Worm (Caenorhabditis elegans) whole organism, L4 larva: ENCODE results near the gene ZK666.11.

Experiments used
- R02D3.7 ChIP-seq: fragments of 150-350 bp; sonication (generic microtip); optimal IDR thresholded peaks from 3 replicates; lab custom pipeline; 2014; ENCODE audit warnings: missing biosample characterization, missing genetic modification characterization
- T26A8.4 ChIP-seq: fragments of 200-800 bp; sonication (Bioruptor generic); IDR thresholded peaks from 2 replicates; pipeline ENCODE4 v1.3.6; 2022; ENCODE audit warnings: missing genetic modification characterization, missing compliant biosample characterization
- Y5F2A.4 ChIP-seq: fragments of 200-800 bp; sonication (Bioruptor generic); optimal IDR thresholded peaks from 2 replicates; lab custom pipeline; 2018; ENCODE audit warnings: mild to moderate bottlenecking, missing genetic modification characterization, missing compliant biosample characterization
- Y75B8A.6 ChIP-seq: fragments of 200-800 bp; sonication (Bioruptor generic); IDR thresholded peaks from 2 replicates; pipeline ENCODE4 v1.3.6; 2022; ENCODE audit warnings: missing genetic modification reagents, missing genetic modification characterization, missing compliant biosample characterization
- aha-1 ChIP-seq: fragments of 150-350 bp; peaks from one replicate; lab custom pipeline; 2014; ENCODE audit warnings: missing biosample characterization, missing genetic modification characterization
- arid-1 ChIP-seq: fragments of 200-800 bp; sonication (Bioruptor generic); conservative IDR thresholded peaks from 2 replicates; pipeline ENCODE4 v1.3.6; 2022; ENCODE audit warnings: missing genetic modification reagents, missing genetic modification characterization, missing compliant biosample characterization
- ceh-32 ChIP-seq: sonication (generic microtip); optimal IDR thresholded peaks from 2 replicates; lab custom pipeline; 2016; ENCODE audit warnings: mild to moderate bottlenecking, missing genetic modification characterization, missing compliant biosample characterization; ENCODE audit not compliant: poor library complexity
- ceh-44 ChIP-seq: fragments of 200-800 bp; sonication (Bioruptor generic); IDR thresholded peaks from 2 replicates; pipeline ENCODE4 v1.3.6; 2022; ENCODE audit warnings: missing genetic modification reagents, missing genetic modification characterization, missing compliant biosample characterization
- ceh-62 ChIP-seq: sonication (generic microtip); optimal IDR thresholded peaks from 2 replicates; lab custom pipeline; 2017; ENCODE audit warnings: missing biosample characterization, missing genetic modification characterization
- ceh-82 ChIP-seq: sonication (generic microtip); optimal IDR thresholded peaks from 2 replicates; lab custom pipeline; 2017; ENCODE audit warnings: missing biosample characterization, missing genetic modification characterization
- ces-1 ChIP-seq: fragments of 150-350 bp; sonication (generic microtip); optimal IDR thresholded peaks from 4 replicates; lab custom pipeline; 2014; ENCODE audit warnings: missing biosample characterization, missing genetic modification reagents, missing genetic modification characterization
- daf-16 ChIP-seq, 3 experiments: sonication (generic microtip); optimal IDR thresholded peaks; 2 replicates each; lab custom pipeline; 2016 to 2017; ENCODE audit warnings: missing genetic modification characterization in 3 of 3, missing genetic modification reagents in 3 of 3, mild to moderate bottlenecking in 2 of 3, missing compliant biosample characterization in 2 of 3, missing biosample characterization in 1 of 3, moderate library complexity in 1 of 3
- dmd-6 ChIP-seq: fragments of 200-800 bp; sonication (Bioruptor generic); IDR thresholded peaks from 2 replicates; pipeline ENCODE4 v1.3.6; 2022; ENCODE audit warnings: missing genetic modification reagents, missing genetic modification characterization, missing compliant biosample characterization
- dmd-9 ChIP-seq: fragments of 200-800 bp; sonication (Bioruptor generic); IDR thresholded peaks from 2 replicates; pipeline ENCODE4 v1.3.6; 2022; ENCODE audit warnings: missing genetic modification reagents, missing genetic modification characterization, missing compliant biosample characterization
- egl-27 ChIP-seq: sonication (generic microtip); optimal IDR thresholded peaks from 3 replicates; lab custom pipeline; 2017; ENCODE audit warnings: missing biosample characterization, missing genetic modification reagents, missing genetic modification characterization
- fkh-10 ChIP-seq: fragments of 150-350 bp; optimal IDR thresholded peaks from 2 replicates; lab custom pipeline; 2014; ENCODE audit warnings: missing biosample characterization, missing genetic modification reagents, missing genetic modification characterization
- hif-1 ChIP-seq, 2 experiments: sonication (generic microtip); optimal IDR thresholded peaks; 2 replicates each; lab custom pipeline; 2016 to 2017; ENCODE audit warnings: missing compliant biosample characterization in 2 of 2, missing genetic modification characterization in 2 of 2, missing genetic modification reagents in 2 of 2, missing genotype in 2 of 2, mild to moderate bottlenecking in 1 of 2
- hmg-1.1 ChIP-seq: fragments of 200-800 bp; sonication (Bioruptor generic); IDR thresholded peaks from 2 replicates; pipeline ENCODE4 v1.3.6; 2022; ENCODE audit warnings: missing genetic modification reagents, missing genetic modification characterization, missing compliant biosample characterization
- lin-13 ChIP-seq: fragments of 150-350 bp; optimal IDR thresholded peaks from 2 replicates; lab custom pipeline; 2014; ENCODE audit warnings: missing biosample characterization, missing genetic modification reagents, missing genetic modification characterization
- madf-9 ChIP-seq: fragments of 200-800 bp; sonication (Bioruptor generic); conservative IDR thresholded peaks from 2 replicates; pipeline ENCODE4 v1.3.6; 2022; ENCODE audit warnings: missing genetic modification reagents, missing genetic modification characterization, missing compliant biosample characterization
- mxl-2 ChIP-seq: fragments of 200-800 bp; sonication (Bioruptor generic); conservative IDR thresholded peaks from 2 replicates; pipeline ENCODE4 v1.3.6; 2022; ENCODE audit warnings: missing genetic modification reagents, missing genetic modification characterization, missing compliant biosample characterization
- nhr-10 ChIP-seq: fragments of 150-350 bp; optimal IDR thresholded peaks from 2 replicates; lab custom pipeline; 2014; ENCODE audit warnings: missing biosample characterization, missing genetic modification characterization
- nhr-11 ChIP-seq: fragments of 150-350 bp; optimal IDR thresholded peaks from 2 replicates; lab custom pipeline; 2014; ENCODE audit warnings: missing biosample characterization, missing genetic modification characterization
- nhr-111 ChIP-seq: fragments of 200-800 bp; sonication (Bioruptor generic); optimal IDR thresholded peaks from 2 replicates; lab custom pipeline; 2018; ENCODE audit warnings: mild to moderate bottlenecking, missing genetic modification characterization, missing compliant biosample characterization
- nhr-6 ChIP-seq: fragments of 150-350 bp; optimal IDR thresholded peaks from 2 replicates; lab custom pipeline; 2014; ENCODE audit warnings: missing biosample characterization, missing genetic modification characterization
- nhr-76 ChIP-seq: fragments of 150-350 bp; optimal IDR thresholded peaks from 2 replicates; lab custom pipeline; 2014; ENCODE audit warnings: missing biosample characterization, missing genetic modification characterization
- pha-4 ChIP-seq, 2 experiments: fragments of 150-350 bp in 1 of 2; fragments of 200-800 bp in 1 of 2; sonication (Bioruptor generic) in 1 of 2; IDR thresholded peaks in 1 of 2; optimal IDR thresholded peaks in 1 of 2; 2 replicates each; pipeline versions ENCODE4 v1.3.6 to Lab custom; 2014 to 2022; ENCODE audit warnings: missing genetic modification characterization in 2 of 2, missing genetic modification reagents in 2 of 2, missing biosample characterization in 1 of 2, missing compliant biosample characterization in 1 of 2
- php-3 ChIP-seq: fragments of 200-800 bp; sonication (Bioruptor generic); IDR thresholded peaks from 2 replicates; pipeline ENCODE4 v1.3.6; 2022; ENCODE audit warnings: missing genetic modification reagents, missing genetic modification characterization, missing compliant biosample characterization
- spr-1 ChIP-seq: sonication (generic microtip); optimal IDR thresholded peaks from 2 replicates; lab custom pipeline; 2016; ENCODE audit warnings: mild to moderate bottlenecking, missing genetic modification characterization, missing compliant biosample characterization
- zfp-2 ChIP-seq: sonication (generic microtip); optimal IDR thresholded peaks from 2 replicates; lab custom pipeline; 2016; ENCODE audit warnings: mild to moderate bottlenecking, missing genetic modification characterization, missing compliant biosample characterization
- zip-2 ChIP-seq: fragments of 150-350 bp; optimal IDR thresholded peaks from 2 replicates; lab custom pipeline; 2014; ENCODE audit warnings: missing biosample characterization, missing genetic modification characterization

Gene ZK666.11

DNA sequence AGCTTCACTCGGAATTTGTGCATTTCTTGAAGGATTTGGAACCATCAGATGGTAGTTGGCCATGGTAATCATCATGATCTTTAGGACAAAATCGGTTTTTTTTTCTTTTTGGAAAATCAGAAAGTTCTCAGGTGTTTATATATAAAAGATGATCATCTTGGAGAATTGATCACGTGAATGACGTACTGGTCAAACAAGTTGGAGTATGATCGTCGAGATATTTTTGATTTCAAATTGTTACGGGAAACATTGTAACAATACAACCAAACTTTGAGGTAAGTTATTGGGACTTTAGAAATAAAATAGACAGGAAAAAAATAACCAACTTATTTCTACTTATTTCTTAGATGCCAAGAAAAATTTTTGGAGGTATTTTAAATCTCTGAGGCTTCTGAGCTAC is 36.7 kb downstream of the ZK666.11 start, which contains the start of gene F59B10.4:
Gene F59B10.4 (minus strand): TSS at position 101 of the 400 bp plus-strand sequence.
- TF ChIP-seq hif-1 (tag; optimal IDR thresholded peaks at IDR 0.05; lab: Kevin White, UChicago) (no peak), R02D3.7 (tag; lab: Kevin White, UChicago) (no peak), dmd-6 (GFP tag; lab: Robert Waterston, UW) (0 out of 2 replicates have a peak, but pooled peaks have one; percentile 8)

DNA sequence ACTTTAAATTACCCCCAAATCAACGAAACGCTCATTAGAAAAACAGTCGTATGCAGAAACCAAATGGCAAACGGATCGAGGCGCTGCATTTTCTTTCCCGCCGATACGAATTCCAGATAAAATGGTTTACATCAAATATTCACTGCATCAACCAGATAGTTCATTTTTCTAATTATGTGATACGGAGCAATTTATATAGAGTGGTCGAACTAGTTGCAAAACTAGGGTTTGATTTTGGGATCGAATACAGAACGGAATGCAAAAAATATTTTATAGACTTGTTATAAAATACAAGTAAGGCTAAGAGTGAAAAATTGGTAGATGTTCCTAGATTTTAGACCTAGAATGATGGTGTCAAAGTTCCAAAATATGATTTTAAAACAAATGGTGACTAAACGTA is 37.5 kb downstream of the ZK666.11 start:
- no peak for TF ChIP-seq T26A8.4
- TF ChIP-seq hif-1 (tag; optimal IDR thresholded peaks at IDR 0.05; lab: Kevin White, UChicago) = no peak
- TF ChIP-seq pha-4 (GFP tag; IDR thresholded peaks at IDR 0.05; lab: Robert Waterston, UW) = no peak
- no peak for TF ChIP-seq pha-4 (tag; optimal IDR thresholded peaks at IDR 0.05; lab: Kevin White, UChicago)
- no peak for TF ChIP-seq zip-2
- TF ChIP-seq zfp-2 = no peak
- no peak for TF ChIP-seq nhr-11 (tag; lab: Kevin White, UChicago)
- TF ChIP-seq aha-1 (tag; lab: Kevin White, UChicago) = peak; percentile 80
- TF ChIP-seq spr-1 (tag; lab: Kevin White, UChicago) = no peak
- TF ChIP-seq, all 104 proteins: peak for 1

DNA sequence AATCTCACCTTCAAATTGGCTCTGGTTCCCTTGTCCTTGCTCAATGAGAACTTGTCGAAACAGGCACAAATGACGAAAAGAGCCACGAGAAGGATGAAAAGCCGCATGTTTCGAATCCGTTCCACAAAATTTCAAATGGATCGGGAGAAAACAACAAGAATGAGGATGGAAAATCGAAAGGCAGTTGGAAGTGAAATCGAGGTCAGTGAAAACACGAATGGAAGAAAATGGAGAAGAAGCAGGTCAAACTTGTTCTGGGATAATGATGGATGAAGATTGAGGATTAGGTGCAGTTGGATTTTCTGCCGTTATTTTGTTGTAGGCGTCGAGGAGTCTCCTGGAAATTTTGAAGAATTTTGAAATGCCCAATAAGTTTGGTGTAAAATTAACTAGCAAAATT is 40.7 kb downstream of the ZK666.11 start:
- TF ChIP-seq php-3 (GFP tag; lab: Robert Waterston, UW) (no peak), ceh-32 (tag; lab: Kevin White, UChicago) (no peak), dmd-6 (GFP tag; lab: Robert Waterston, UW) (no peak), mxl-2 (GFP tag; lab: Robert Waterston, UW) (no peak), nhr-10 (tag; lab: Kevin White, UChicago) (no peak), ceh-82 (tag; lab: Kevin White, UChicago) (no peak), aha-1 (tag; lab: Kevin White, UChicago) (no peak), ceh-44 (no peak), ceh-62 (no peak), nhr-76 (tag; lab: Kevin White, UChicago) (no peak), Y5F2A.4 (GFP tag; lab: Kevin White, UChicago) (no peak), madf-9 (GFP tag; lab: Robert Waterston, UW) (no peak), dmd-9 (GFP tag; lab: Robert Waterston, UW) (no peak), Y75B8A.6 (GFP tag; lab: Robert Waterston, UW) (no peak), fkh-10 (GFP tag; lab: Kevin White, UChicago) (no peak), egl-27 (tag; lab: Kevin White, UChicago) (no peak)

DNA sequence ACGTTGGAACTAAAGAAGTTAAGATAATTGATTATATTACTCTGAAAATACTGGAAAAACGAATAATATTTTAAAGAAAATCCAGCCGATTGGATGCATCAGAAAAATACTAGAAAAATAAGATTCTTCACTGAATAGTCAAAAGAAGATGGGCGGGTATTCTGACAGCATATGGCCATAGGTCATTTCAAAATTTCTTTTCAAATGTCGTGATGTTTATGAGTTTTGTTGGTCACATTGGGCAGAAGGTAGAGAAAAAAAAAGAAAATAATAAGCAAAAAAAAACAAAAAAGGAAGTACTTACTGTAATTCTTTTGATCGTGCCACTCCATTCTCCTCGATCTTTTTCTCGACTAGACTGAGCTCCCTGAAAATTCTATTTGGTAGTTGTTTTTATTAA is 41.3 kb downstream of the ZK666.11 start, which contains the start of gene F59B10.5:
Gene F59B10.5 (minus strand): TSS at position 101 of the 400 bp plus-strand sequence.
- TF ChIP-seq daf-16 (GFP tag; optimal IDR thresholded peaks at IDR 0.05; lab: Kevin White, UChicago) (no peak), daf-16 (tag; optimal IDR thresholded peaks at IDR 0.05; lab: Kevin White, UChicago) (no peak), nhr-11 (tag; lab: Kevin White, UChicago) (no peak), hmg-1.1 (GFP tag; lab: Robert Waterston, UW) (no peak), arid-1 (no peak)

DNA sequence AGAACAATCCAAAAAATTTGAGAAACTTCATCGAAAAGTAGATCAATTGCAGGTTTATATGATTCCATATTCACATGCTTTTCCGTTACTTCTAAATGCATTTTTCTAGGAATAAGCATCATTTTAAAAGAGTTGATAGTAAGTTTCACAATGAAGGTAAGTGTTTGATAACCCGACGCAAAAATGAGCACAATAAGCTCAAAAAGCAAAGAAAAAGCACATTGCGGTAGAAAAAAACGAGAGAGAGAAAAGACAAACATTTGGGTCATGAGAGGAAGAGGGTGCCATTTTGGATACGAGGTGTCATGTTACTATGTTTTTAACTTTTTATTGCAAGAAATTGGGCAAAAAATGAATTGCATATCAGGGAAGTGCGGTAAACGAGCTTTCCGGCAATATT is 42.1 kb downstream of the ZK666.11 start, which contains the start of gene F59B10.6:
Gene F59B10.6 (minus strand): TSS at position 101 of the 400 bp plus-strand sequence.
- TF ChIP-seq lin-13 (GFP tag; lab: Kevin White, UChicago) (no peak), R02D3.7 (tag; lab: Kevin White, UChicago) (no peak), ceh-62 (no peak), nhr-111 (GFP tag; lab: Kevin White, UChicago) (no peak), ces-1 (GFP tag; lab: Kevin White, UChicago) (no peak), nhr-10 (tag; lab: Kevin White, UChicago) (no peak), nhr-6 (tag; lab: Kevin White, UChicago) (no peak)
